Worm (Caenorhabditis elegans) whole organism, L3 larva: ENCODE data around the gene E02H4.8.

ENCODE experiments used
- R02D3.7 ChIP-seq: fragments of 150-350 bp; optimal IDR thresholded peaks from 2 replicates; lab custom pipeline; 2014; ENCODE audit warnings: missing biosample characterization, missing genetic modification characterization
- ZK546.5 ChIP-seq: sonication (generic microtip); optimal IDR thresholded peaks from 2 replicates; lab custom pipeline; 2017; ENCODE audit warnings: missing biosample characterization, missing genetic modification characterization
- ceh-16 ChIP-seq: sonication (generic microtip); optimal IDR thresholded peaks from 2 replicates; lab custom pipeline; 2017; ENCODE audit warnings: missing biosample characterization, missing genetic modification characterization
- ceh-28 ChIP-seq: fragments of 150-350 bp; optimal IDR thresholded peaks from 2 replicates; lab custom pipeline; 2014; ENCODE audit warnings: missing biosample characterization, missing genetic modification reagents, missing genetic modification characterization
- ceh-82 ChIP-seq: fragments of 150-350 bp; optimal IDR thresholded peaks from 2 replicates; lab custom pipeline; 2014; ENCODE audit warnings: missing biosample characterization, missing genetic modification characterization
- ceh-9 ChIP-seq: sonication (generic microtip); optimal IDR thresholded peaks from 2 replicates; lab custom pipeline; 2018; ENCODE audit warnings: missing biosample characterization, missing genetic modification characterization
- egl-27 ChIP-seq: sonication (generic microtip); optimal IDR thresholded peaks from 4 replicates; lab custom pipeline; 2017; ENCODE audit warnings: missing biosample characterization, missing genetic modification reagents, missing genetic modification characterization
- egl-5 ChIP-seq: fragments of 150-350 bp; optimal IDR thresholded peaks from 2 replicates; lab custom pipeline; 2017; ENCODE audit warnings: missing biosample characterization, missing genetic modification reagents, missing genetic modification characterization, inconsistent platforms
- elt-1 ChIP-seq: fragments of 150-350 bp; optimal IDR thresholded peaks from 2 replicates; lab custom pipeline; 2014; ENCODE audit warnings: missing biosample characterization, missing genetic modification characterization
- elt-2 ChIP-seq: sonication (generic microtip); optimal IDR thresholded peaks from 2 replicates; lab custom pipeline; 2016; ENCODE audit warnings: missing genetic modification reagents, mild to moderate bottlenecking, missing genetic modification characterization, missing compliant biosample characterization
- elt-3 ChIP-seq, 3 experiments: fragments of 150-350 bp in 1 of 3; sonication (generic microtip) in 2 of 3; optimal IDR thresholded peaks; 2 replicates in 2 of 3; 4 replicates in 1 of 3; lab custom pipeline; 2014 to 2017; ENCODE audit warnings: missing biosample characterization in 3 of 3, missing genetic modification characterization in 3 of 3
- eor-1 ChIP-seq, 2 experiments: fragments of 150-350 bp; optimal IDR thresholded peaks; 2 replicates each; lab custom pipeline; 2014 to 2018; ENCODE audit warnings: missing biosample characterization in 2 of 2, missing genetic modification characterization in 2 of 2
- fkh-10 ChIP-seq: sonication (generic microtip); optimal IDR thresholded peaks from 2 replicates; lab custom pipeline; 2017; ENCODE audit warnings: missing biosample characterization, missing genetic modification reagents, missing genetic modification characterization
- fkh-2 ChIP-seq: fragments of 150-350 bp; optimal IDR thresholded peaks from 2 replicates; lab custom pipeline; 2014; ENCODE audit warnings: missing biosample characterization, missing genetic modification reagents, missing genetic modification characterization
- fos-1 ChIP-seq: fragments of 150-350 bp; optimal IDR thresholded peaks from 2 replicates; lab custom pipeline; 2014; ENCODE audit warnings: missing biosample characterization, missing genetic modification characterization
- hmg-11 ChIP-seq: sonication (generic microtip); optimal IDR thresholded peaks from 2 replicates; lab custom pipeline; 2016; ENCODE audit warnings: missing genetic modification characterization, missing compliant biosample characterization
- jun-1 ChIP-seq: fragments of 150-350 bp; optimal IDR thresholded peaks from 2 replicates; lab custom pipeline; 2014; ENCODE audit warnings: missing biosample characterization, missing genetic modification reagents, missing genetic modification characterization
- lin-15B ChIP-seq: fragments of 150-350 bp; optimal IDR thresholded peaks from 2 replicates; lab custom pipeline; 2014; ENCODE audit warnings: missing biosample characterization, missing genetic modification characterization
- lin-39 ChIP-seq: fragments of 150-350 bp; optimal IDR thresholded peaks from 2 replicates; lab custom pipeline; 2018; ENCODE audit warnings: missing biosample characterization, missing genetic modification reagents, missing genetic modification characterization
- lsy-12 ChIP-seq: sonication (generic microtip); optimal IDR thresholded peaks from 2 replicates; lab custom pipeline; 2016; ENCODE audit warnings: mild to moderate bottlenecking, missing genetic modification characterization, missing compliant biosample characterization
- mdl-1 ChIP-seq: fragments of 150-350 bp; optimal IDR thresholded peaks from 2 replicates; lab custom pipeline; 2014; ENCODE audit warnings: missing biosample characterization, missing genetic modification characterization
- nfya-1 ChIP-seq: sonication (generic microtip); optimal IDR thresholded peaks from 2 replicates; lab custom pipeline; 2017; ENCODE audit warnings: missing genetic modification characterization, mild to moderate bottlenecking, missing compliant biosample characterization, antibody characterized with exemption, moderate library complexity; ENCODE audit not compliant: insufficient read depth
- nhr-11 ChIP-seq: fragments of 150-350 bp; optimal IDR thresholded peaks from 2 replicates; lab custom pipeline; 2014; ENCODE audit warnings: missing biosample characterization, missing genetic modification characterization
- nhr-12 ChIP-seq: fragments of 150-350 bp; optimal IDR thresholded peaks from 2 replicates; lab custom pipeline; 2014; ENCODE audit warnings: missing biosample characterization, missing genetic modification characterization
- nhr-23 ChIP-seq: fragments of 150-350 bp; optimal IDR thresholded peaks from 2 replicates; lab custom pipeline; 2014; ENCODE audit warnings: missing biosample characterization, missing genetic modification reagents, missing genetic modification characterization
- nhr-237 ChIP-seq: fragments of 150-350 bp; optimal IDR thresholded peaks from 2 replicates; lab custom pipeline; 2014; ENCODE audit warnings: missing biosample characterization, missing genetic modification characterization
- nhr-25 ChIP-seq: sonication (generic microtip); optimal IDR thresholded peaks from 2 replicates; lab custom pipeline; 2017; ENCODE audit warnings: missing biosample characterization, missing genetic modification characterization
- nhr-28 ChIP-seq: fragments of 150-350 bp; optimal IDR thresholded peaks from 2 replicates; lab custom pipeline; 2014; ENCODE audit warnings: missing biosample characterization, missing genetic modification characterization
- nhr-67 ChIP-seq: fragments of 150-350 bp; optimal IDR thresholded peaks from 2 replicates; lab custom pipeline; 2014; ENCODE audit warnings: missing biosample characterization, missing genetic modification characterization
- nhr-76 ChIP-seq: fragments of 150-350 bp; sonication (generic microtip); optimal IDR thresholded peaks from 5 replicates; lab custom pipeline; 2014; ENCODE audit warnings: missing biosample characterization, missing genetic modification characterization
- nhr-77 ChIP-seq: fragments of 150-350 bp; optimal IDR thresholded peaks from 2 replicates; lab custom pipeline; 2014; ENCODE audit warnings: missing biosample characterization, missing genetic modification characterization
- pha-4 ChIP-seq: fragments of 150-350 bp; optimal IDR thresholded peaks from 2 replicates; lab custom pipeline; 2014; ENCODE audit warnings: missing biosample characterization, missing genetic modification reagents, missing genetic modification characterization
- pqm-1 ChIP-seq: fragments of 150-350 bp; optimal IDR thresholded peaks from 2 replicates; lab custom pipeline; 2017; ENCODE audit warnings: missing biosample characterization, missing genetic modification characterization, inconsistent platforms
- sea-2 ChIP-seq: fragments of 150-350 bp; sonication (generic microtip); optimal IDR thresholded peaks from 4 replicates; lab custom pipeline; 2014; ENCODE audit warnings: missing biosample characterization, missing genetic modification reagents, missing genetic modification characterization
- skn-1 ChIP-seq: fragments of 150-350 bp; optimal IDR thresholded peaks from 2 replicates; lab custom pipeline; 2014; ENCODE audit warnings: missing biosample characterization, missing genetic modification characterization
- snpc-4 ChIP-seq: fragments of 150-350 bp; optimal IDR thresholded peaks from 2 replicates; lab custom pipeline; 2014; ENCODE audit warnings: missing biosample characterization, missing genetic modification characterization
- tbx-2 ChIP-seq: sonication (generic microtip); optimal IDR thresholded peaks from 2 replicates; lab custom pipeline; 2016; ENCODE audit warnings: mild to moderate bottlenecking, missing genetic modification characterization, missing compliant biosample characterization
- unc-62 ChIP-seq: fragments of 150-350 bp; sonication (generic microtip); optimal IDR thresholded peaks from 4 replicates; lab custom pipeline; 2014; ENCODE audit warnings: missing biosample characterization, missing genetic modification reagents, missing genetic modification characterization
- zag-1 ChIP-seq: fragments of 150-350 bp; optimal IDR thresholded peaks from 2 replicates; lab custom pipeline; 2014; ENCODE audit warnings: missing biosample characterization, missing genetic modification characterization
- ztf-11 ChIP-seq: fragments of 150-350 bp; optimal IDR thresholded peaks from 2 replicates; lab custom pipeline; 2014; ENCODE audit warnings: missing biosample characterization, missing genetic modification characterization

Gene E02H4.8

DNA sequence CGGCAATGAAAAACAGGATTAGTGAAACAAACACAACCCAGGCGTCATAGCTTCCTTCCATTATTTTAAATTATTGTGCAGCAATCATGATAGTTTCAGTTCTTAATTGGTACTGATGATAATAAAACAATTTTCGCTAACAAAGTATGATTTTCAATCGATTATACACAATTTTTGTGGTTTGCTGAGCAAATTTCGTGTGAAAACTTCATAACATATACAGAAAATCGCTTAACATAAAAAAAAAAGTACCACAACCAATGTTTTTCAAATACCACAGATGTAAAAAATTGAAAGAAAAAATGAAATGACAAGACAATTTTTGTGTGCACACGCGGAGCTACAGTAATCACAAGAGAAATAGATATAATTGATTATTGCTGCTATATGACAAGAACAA, 44.3 kb upstream of the E02H4.8 start, which contains the start of gene gphr-2:
TSS of gene gphr-2 (minus strand) at position 101 of the 400 bp plus-strand sequence.
- no peak for TF ChIP-seq unc-62 (GFP tag; lab: Kevin White, UChicago)

DNA sequence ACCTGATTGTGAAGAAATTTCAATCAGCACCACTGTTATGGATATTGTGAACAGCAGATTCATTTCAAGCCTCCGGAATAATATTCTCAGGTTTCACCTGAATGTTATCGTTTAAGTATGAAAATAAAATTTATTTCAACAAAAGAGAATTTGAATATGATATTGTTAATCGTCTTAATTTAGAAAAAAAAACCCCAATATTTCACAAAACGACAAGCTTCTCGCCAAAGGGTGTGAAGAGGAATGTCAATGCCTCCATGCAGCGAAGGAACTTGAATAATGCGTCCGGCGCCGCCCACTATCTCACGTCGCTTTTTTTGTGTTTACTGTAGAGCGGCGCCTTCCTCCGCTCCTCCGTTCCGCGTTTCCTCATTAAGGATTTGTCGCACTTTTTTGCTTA, 39.7 kb upstream of the E02H4.8 start, which contains the start of gene C11H1.5:
TSS of gene C11H1.5 (minus strand) at position 101 of the 400 bp plus-strand sequence.
- no peak for TF ChIP-seq nhr-11 (tag; lab: Kevin White, UChicago)
- TF ChIP-seq fkh-10: no peak
- no peak for TF ChIP-seq ceh-9
- TF ChIP-seq elt-3 (tag; optimal IDR thresholded peaks at IDR 0.05; lab: Kevin White, UChicago): no peak
- no peak for TF ChIP-seq fkh-2 (tag; lab: Kevin White, UChicago)
- TF ChIP-seq unc-62 (GFP tag; lab: Kevin White, UChicago): no peak
- no peak for TF ChIP-seq nhr-77 (tag; lab: Kevin White, UChicago)
- no peak for TF ChIP-seq lin-39 (tag; lab: Kevin White, UChicago)
- no peak for TF ChIP-seq pha-4 (tag; lab: Kevin White, UChicago)
- no peak for TF ChIP-seq nhr-28
- no peak for TF ChIP-seq nhr-23
- TF ChIP-seq ZK546.5 (tag; lab: Kevin White, UChicago): no peak
- TF ChIP-seq mdl-1: no peak
- TF ChIP-seq egl-5: no peak
- no peak for TF ChIP-seq ceh-82 (tag; lab: Kevin White, UChicago)
- TF ChIP-seq pqm-1 (tag; lab: Kevin White, UChicago): no peak
- no peak for TF ChIP-seq ztf-11 (tag; lab: Kevin White, UChicago)
- TF ChIP-seq, all 47 proteins: peak for 0

- TF ChIP-seq pha-4 (tag; lab: Kevin White, UChicago) (peak; percentile 80), elt-1 (peak; percentile 16), ceh-9 (no peak), fos-1 (tag; lab: Kevin White, UChicago) (no peak), skn-1 (peak; percentile 69), nhr-28 (no peak), jun-1 (tag; lab: Kevin White, UChicago) (peak; percentile 50), fkh-2 (tag; lab: Kevin White, UChicago) (no peak), elt-3 (tag; optimal IDR thresholded peaks at IDR 0.05; lab: Kevin White, UChicago) (peak in 1 of 3 experiments; percentile 12), nfya-1 (peak; percentile 93), hmg-11 (tag; lab: Kevin White, UChicago) (peak; percentile 87), nhr-76 (tag; lab: Kevin White, UChicago) (no peak), ceh-16 (no peak), nhr-23 (peak; percentile 29), unc-62 (GFP tag; lab: Kevin White, UChicago) (no peak), lin-15B (tag; lab: Kevin White, UChicago) (peak; percentile 20), elt-2 (tag; lab: Kevin White, UChicago) (peak; percentile 30), nhr-67 (tag; lab: Kevin White, UChicago) (no peak), eor-1 (tag; optimal IDR thresholded peaks at IDR 0.05; lab: Kevin White, UChicago) (no peak), nhr-77 (tag; lab: Kevin White, UChicago) (no peak), ceh-28 (peak; percentile 93), ztf-11 (tag; lab: Kevin White, UChicago) (no peak), fkh-10 (no peak), sea-2 (no peak), nhr-237 (tag; lab: Kevin White, UChicago) (no peak), nhr-12 (tag; lab: Kevin White, UChicago) (no peak), pqm-1 (tag; lab: Kevin White, UChicago) (peak; percentile 10), lin-39 (tag; lab: Kevin White, UChicago) (peak; percentile 96), mdl-1 (peak; percentile 34), zag-1 (tag; lab: Kevin White, UChicago) (no peak), tbx-2 (tag; lab: Kevin White, UChicago) (peak; percentile 37), lsy-12 (tag; lab: Kevin White, UChicago) (peak; percentile 33), snpc-4 (tag; lab: Kevin White, UChicago) (no peak), nhr-25 (peak; percentile 68), egl-27 (tag; lab: Kevin White, UChicago) (peak; percentile 58), R02D3.7 (tag; lab: Kevin White, UChicago) (no peak), egl-5 (peak; percentile 37)
Observed at ce11 chrX:14297209-14297608, 33.8 kb upstream of the E02H4.8 start.
